Fruit fly (Drosophila melanogaster): ENCODE data around the gene CG1958.
A peak's percentile ranks its signal among the peaks of the same experiment; 100 is the strongest.

- TF ChIP-seq Gug (GFP tag; IDR thresholded peaks at IDR 0.05) (no peak), CG4282 (GFP tag; optimal IDR thresholded peaks at IDR 0.05) (no peak), CG5953 (GFP tag; IDR thresholded peaks at IDR 0.05) (no peak), CG2199 (GFP tag; IDR thresholded peaks at IDR 0.05) (no peak), Fer2 (tag; optimal IDR thresholded peaks at IDR 0.05) (no peak), CG2116 (GFP tag; optimal IDR thresholded peaks at IDR 0.05) (no peak), CG34376 (GFP tag; optimal IDR thresholded peaks at IDR 0.05) (no peak), chm (GFP tag; IDR thresholded peaks at IDR 0.05) (no peak), Opbp (GFP tag; IDR thresholded peaks at IDR 0.05; ENCODE audit: partially characterized antibody) (no peak), Fer3 (tag; optimal IDR thresholded peaks at IDR 0.05) (peak; percentile 47), Ptx1 (GFP tag; IDR thresholded peaks at IDR 0.05) (peak; percentile 67), tll (GFP tag; optimal IDR thresholded peaks at IDR 0.05) (no peak), CG2875 (GFP tag; optimal IDR thresholded peaks at IDR 0.05) (no peak)
These were observed 33.0 kb downstream of the CG1958 start for dm6 chrX:7299399-7300355.

Data from whole organism, embryonic.